Fruit fly (Drosophila melanogaster): Measurements from ENCODE around the gene Dis3l2.

Gene Dis3l2

DNA sequence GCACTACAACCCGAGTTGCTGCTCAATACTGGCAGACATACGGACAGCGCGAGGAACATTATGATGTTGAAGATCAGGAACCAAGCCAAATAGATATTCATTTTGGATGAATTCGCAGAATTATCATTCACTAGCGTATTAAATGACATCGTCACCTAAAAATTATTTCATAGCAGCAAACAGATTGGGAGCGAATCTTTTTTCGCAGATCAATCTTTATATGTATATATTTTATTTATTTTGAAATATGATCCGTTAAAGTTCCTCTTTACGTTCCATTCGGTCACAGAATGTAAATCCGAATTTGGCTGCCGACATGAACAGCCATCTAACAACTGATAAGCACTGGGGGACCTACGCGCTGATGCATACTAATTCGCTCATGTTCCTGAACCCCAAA, 53.3 kb downstream of the Dis3l2 start, which contains the start of gene CG34263:
Gene CG34263, minus strand, starts transcription at position 101 of the 400 bp plus-strand sequence.
- TF ChIP-seq Abd-B (GFP tag; optimal IDR thresholded peaks at IDR 0.05) (no peak), foxo (GFP tag; optimal IDR thresholded peaks at IDR 0.05) (no peak), Dfd (GFP tag; optimal IDR thresholded peaks at IDR 0.05) (no peak), Jra (GFP tag; optimal IDR thresholded peaks at IDR 0.05) (no peak), h (GFP tag; optimal IDR thresholded peaks at IDR 0.05) (no peak), Mio (GFP tag; optimal IDR thresholded peaks at IDR 0.05) (no peak), ey (GFP tag; optimal IDR thresholded peaks at IDR 0.05) (no peak), Myc (optimal IDR thresholded peaks at IDR 0.05) (no peak), CG9705 (GFP tag; optimal IDR thresholded peaks at IDR 0.05) (no peak), OdsH (GFP tag; optimal IDR thresholded peaks at IDR 0.05) (no peak), br (GFP tag; optimal IDR thresholded peaks at IDR 0.05) (no peak), Vsx2 (GFP tag; optimal IDR thresholded peaks at IDR 0.05; ENCODE audit: partially characterized antibody) (no peak), N (GFP tag; optimal IDR thresholded peaks at IDR 0.05) (no peak), CG32264 (GFP tag; optimal IDR thresholded peaks at IDR 0.05) (no peak), woc (GFP tag; optimal IDR thresholded peaks at IDR 0.05) (no peak), GATAd (GFP tag; optimal IDR thresholded peaks at IDR 0.05) (no peak), psq (GFP tag; optimal IDR thresholded peaks at IDR 0.05) (no peak), usp (GFP tag; optimal IDR thresholded peaks at IDR 0.05) (no peak)
